Worm (Caenorhabditis elegans) whole organism, midembryonic: ENCODE data around the gene K11G12.6.

Experiments
- T22C8.4 ChIP-seq: fragments of 200-800 bp; sonication (Bioruptor generic); IDR thresholded peaks from 2 replicates; pipeline ENCODE4 v1.3.6; 2022; ENCODE audit warnings: missing genetic modification characterization, missing compliant biosample characterization
- cog-1 ChIP-seq: sonication (generic microtip); optimal IDR thresholded peaks from 2 replicates; lab custom pipeline; 2016; ENCODE audit warnings: missing genetic modification characterization, missing compliant biosample characterization
- flt-1 ChIP-seq: fragments of 200-800 bp; sonication (Bioruptor generic); IDR thresholded peaks from 2 replicates; pipeline ENCODE4 v1.3.6; 2022; ENCODE audit warnings: missing genetic modification characterization, missing compliant biosample characterization
- klf-2 ChIP-seq: fragments of 200-800 bp; sonication (Bioruptor generic); conservative IDR thresholded peaks from 2 replicates; pipeline ENCODE4 v1.3.6; 2022; ENCODE audit warnings: missing genetic modification reagents, missing genetic modification characterization, missing compliant biosample characterization
- med-1 ChIP-seq: sonication (generic microtip); optimal IDR thresholded peaks from 2 replicates; lab custom pipeline; 2017; ENCODE audit warnings: missing genetic modification characterization, mild to moderate bottlenecking, missing compliant biosample characterization, antibody characterized with exemption, missing genetic modification reagents; ENCODE audit not compliant: insufficient read depth
- tab-1 ChIP-seq: fragments of 200-800 bp; sonication (Bioruptor generic); IDR thresholded peaks from 2 replicates; pipeline ENCODE4 v1.3.6; 2022; ENCODE audit warnings: missing genetic modification characterization, missing compliant biosample characterization
- ztf-23 ChIP-seq: fragments of 200-800 bp; sonication (Bioruptor generic); IDR thresholded peaks from 2 replicates; pipeline ENCODE4 v1.3.6; 2022; ENCODE audit warnings: missing genetic modification reagents, missing genetic modification characterization, missing compliant biosample characterization
- ztf-29 ChIP-seq: fragments of 200-800 bp; sonication (Bioruptor generic); IDR thresholded peaks from 2 replicates; pipeline ENCODE4 v1.3.6; 2022; ENCODE audit warnings: missing genetic modification reagents, missing genetic modification characterization, missing compliant biosample characterization

- no peak for TF ChIP-seq T22C8.4 (GFP tag; lab: Robert Waterston, UW)
- TF ChIP-seq cog-1 (tag; lab: Kevin White, UChicago) = no peak
- TF ChIP-seq flt-1 (GFP tag; lab: Robert Waterston, UW) = no peak
- TF ChIP-seq tab-1 (GFP tag; lab: Robert Waterston, UW) = no peak
- no peak for TF ChIP-seq med-1
- no peak for TF ChIP-seq ztf-23 (GFP tag; lab: Robert Waterston, UW)
- no peak for TF ChIP-seq ztf-29 (GFP tag; lab: Robert Waterston, UW)
- no peak for TF ChIP-seq klf-2
These were observed 13.9 kb upstream of the K11G12.6 start for ce11 chrX:6743344-6743743.
